Fruit fly (Drosophila melanogaster): ENCODE data around the gene CG3106.

Gene CG3106

DNA sequence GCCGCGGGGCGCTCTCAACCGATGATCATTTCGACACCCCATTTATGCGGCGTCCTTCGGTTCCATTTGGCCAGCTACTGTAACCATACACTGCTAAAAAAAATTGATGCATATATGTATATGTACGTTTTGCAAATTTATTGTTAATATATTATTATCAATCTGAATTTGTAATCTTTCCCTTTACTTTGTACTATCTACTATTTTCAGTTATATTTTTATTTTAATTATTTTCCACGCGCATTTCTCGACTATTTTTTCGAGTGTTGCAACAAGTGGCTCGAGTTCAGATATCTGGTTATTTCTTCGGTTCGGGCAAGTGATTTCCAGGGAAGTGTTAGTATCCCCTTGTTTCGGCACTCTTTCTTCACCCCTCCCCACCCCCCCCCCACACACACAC is 26.4 kb upstream of the CG3106 start:
- no peak for TF ChIP-seq CG1620 (GFP tag; optimal IDR thresholded peaks at IDR 0.05)
- TF ChIP-seq bab1 (GFP tag; optimal IDR thresholded peaks at IDR 0.05) = no peak
- TF ChIP-seq CG7045 (GFP tag; optimal IDR thresholded peaks at IDR 0.05) = no peak
- TF ChIP-seq cnc (optimal IDR thresholded peaks at IDR 0.05) = no peak
- TF ChIP-seq CG14711 (tag; optimal IDR thresholded peaks at IDR 0.05) = no peak
- TF ChIP-seq CG12768 (GFP tag; optimal IDR thresholded peaks at IDR 0.05) = no peak
- no peak for TF ChIP-seq toe (GFP tag; optimal IDR thresholded peaks at IDR 0.05)
- no peak for TF ChIP-seq cic (GFP tag; optimal IDR thresholded peaks at IDR 0.05)
- TF ChIP-seq CG5204 (GFP tag; optimal IDR thresholded peaks at IDR 0.05) = no peak
- TF ChIP-seq CG7101 (tag; optimal IDR thresholded peaks at IDR 0.05) = no peak
- no peak for TF ChIP-seq Clk (GFP tag; optimal IDR thresholded peaks at IDR 0.05)
- no peak for TF ChIP-seq kay (GFP tag; ENCODE audit: borderline replicate concordance)
- TF ChIP-seq Crg-1 (GFP tag; optimal IDR thresholded peaks at IDR 0.05) = no peak
- TF ChIP-seq CG11617 (GFP tag; optimal IDR thresholded peaks at IDR 0.05) = no peak

DNA sequence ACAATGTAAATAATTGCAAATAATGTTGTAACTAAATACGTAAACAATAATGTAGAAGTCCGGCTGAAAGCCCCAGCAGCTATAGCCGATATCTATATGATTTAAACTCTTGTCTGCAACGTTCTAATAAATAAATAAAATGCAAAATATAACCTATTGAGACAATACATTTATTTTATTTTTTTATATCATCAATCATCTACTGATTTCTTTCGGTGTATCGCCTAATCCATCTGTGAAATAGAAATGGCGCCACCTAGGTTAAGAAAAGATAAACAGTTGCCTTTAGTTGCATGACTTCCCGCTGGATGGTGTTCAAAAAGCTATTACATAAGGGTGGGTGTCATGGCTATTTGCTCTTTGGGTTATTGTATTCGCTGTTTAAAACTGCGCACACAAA is 24.9 kb upstream of the CG3106 start:
- peak; percentile 75 for TF ChIP-seq pad (GFP tag; optimal IDR thresholded peaks at IDR 0.05)
- peak; percentile 87 for TF ChIP-seq CG33017 (tag; optimal IDR thresholded peaks at IDR 0.05)
- peak; percentile 96 for TF ChIP-seq CG7101 (tag; optimal IDR thresholded peaks at IDR 0.05)
- peak; percentile 33 for TF ChIP-seq kay (GFP tag; ENCODE audit: borderline replicate concordance)
- TF ChIP-seq CG5204 (GFP tag; optimal IDR thresholded peaks at IDR 0.05) = peak; percentile 80
- TF ChIP-seq CG11617 (GFP tag; optimal IDR thresholded peaks at IDR 0.05) = peak; percentile 95
- TF ChIP-seq CG12768 (GFP tag; optimal IDR thresholded peaks at IDR 0.05) = peak; percentile 86
- peak; percentile 98 for TF ChIP-seq bab1 (GFP tag; optimal IDR thresholded peaks at IDR 0.05)
- TF ChIP-seq cic (GFP tag; optimal IDR thresholded peaks at IDR 0.05) = peak; percentile 40
- TF ChIP-seq cnc (optimal IDR thresholded peaks at IDR 0.05) = no peak
- peak; percentile 77 for TF ChIP-seq Crg-1 (GFP tag; optimal IDR thresholded peaks at IDR 0.05)
- peak; percentile 92 for TF ChIP-seq CG14711 (tag; optimal IDR thresholded peaks at IDR 0.05)
- peak; percentile 89 for TF ChIP-seq CG7045 (GFP tag; optimal IDR thresholded peaks at IDR 0.05)
- peak; percentile 84 for TF ChIP-seq tj (GFP tag; optimal IDR thresholded peaks at IDR 0.05)
- peak; percentile 63 for TF ChIP-seq Clk (GFP tag; optimal IDR thresholded peaks at IDR 0.05)
- TF ChIP-seq ovo (GFP tag; optimal IDR thresholded peaks at IDR 0.05) = peak; percentile 87
- peak; percentile 87 for TF ChIP-seq CG1620 (GFP tag; optimal IDR thresholded peaks at IDR 0.05)
- TF ChIP-seq Hr96 (GFP tag; optimal IDR thresholded peaks at IDR 0.05) = peak; percentile 89
- peak; percentile 68 for TF ChIP-seq toe (GFP tag; optimal IDR thresholded peaks at IDR 0.05)
- peak; percentile 81 for TF ChIP-seq Mnt (GFP tag; optimal IDR thresholded peaks at IDR 0.05)

DNA sequence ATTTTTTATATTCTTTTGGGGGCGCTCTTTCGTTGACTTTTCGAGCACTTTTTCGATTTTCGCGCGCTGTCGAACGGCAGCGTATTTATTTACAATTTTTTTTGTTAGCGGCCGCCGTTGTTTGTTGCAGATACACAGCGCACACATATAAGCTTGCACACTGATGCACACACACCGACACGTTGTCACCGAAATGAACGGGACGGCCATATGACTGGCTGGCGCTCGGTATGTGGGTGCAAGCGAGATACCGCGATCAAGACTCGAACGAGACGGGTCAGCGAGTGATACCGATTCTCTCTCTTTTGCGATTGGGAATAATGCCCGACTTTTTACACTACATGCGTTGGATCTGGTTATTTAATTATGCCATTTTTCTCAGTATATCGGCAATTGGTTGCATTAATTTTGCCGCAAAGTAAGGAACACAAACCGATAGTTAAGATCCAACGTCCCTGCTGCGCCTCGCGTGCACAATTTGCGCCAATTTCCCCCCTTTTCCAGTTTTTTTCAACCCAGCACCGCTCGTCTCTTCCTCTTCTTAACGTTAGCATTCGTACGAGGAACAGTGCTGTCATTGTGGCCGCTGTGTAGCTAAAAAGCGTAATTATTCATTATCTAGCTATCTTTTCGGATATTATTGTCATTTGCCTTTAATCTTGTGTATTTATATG is 24.0 kb upstream of the CG3106 start, which contains the start of gene nej:
Gene nej (minus strand): TSS at position 521 of the 674 bp plus-strand sequence.
- peak; percentile 87 for TF ChIP-seq Mnt (GFP tag; optimal IDR thresholded peaks at IDR 0.05)
- TF ChIP-seq CG7101 (tag; optimal IDR thresholded peaks at IDR 0.05) = no peak
- no peak for TF ChIP-seq bab1 (GFP tag; optimal IDR thresholded peaks at IDR 0.05)
- no peak for TF ChIP-seq cic (GFP tag; optimal IDR thresholded peaks at IDR 0.05)
- TF ChIP-seq tj (GFP tag; optimal IDR thresholded peaks at IDR 0.05) = no peak
- no peak for TF ChIP-seq CG11617 (GFP tag; optimal IDR thresholded peaks at IDR 0.05)
- TF ChIP-seq ovo (GFP tag; optimal IDR thresholded peaks at IDR 0.05) = peak; percentile 65
- TF ChIP-seq cnc (optimal IDR thresholded peaks at IDR 0.05) = no peak
- TF ChIP-seq Crg-1 (GFP tag; optimal IDR thresholded peaks at IDR 0.05) = no peak
- no peak for TF ChIP-seq kay (GFP tag; ENCODE audit: borderline replicate concordance)
- peak; percentile 28 for TF ChIP-seq Hr96 (GFP tag; optimal IDR thresholded peaks at IDR 0.05)
- TF ChIP-seq pad (GFP tag; optimal IDR thresholded peaks at IDR 0.05) = peak; percentile 90

DNA sequence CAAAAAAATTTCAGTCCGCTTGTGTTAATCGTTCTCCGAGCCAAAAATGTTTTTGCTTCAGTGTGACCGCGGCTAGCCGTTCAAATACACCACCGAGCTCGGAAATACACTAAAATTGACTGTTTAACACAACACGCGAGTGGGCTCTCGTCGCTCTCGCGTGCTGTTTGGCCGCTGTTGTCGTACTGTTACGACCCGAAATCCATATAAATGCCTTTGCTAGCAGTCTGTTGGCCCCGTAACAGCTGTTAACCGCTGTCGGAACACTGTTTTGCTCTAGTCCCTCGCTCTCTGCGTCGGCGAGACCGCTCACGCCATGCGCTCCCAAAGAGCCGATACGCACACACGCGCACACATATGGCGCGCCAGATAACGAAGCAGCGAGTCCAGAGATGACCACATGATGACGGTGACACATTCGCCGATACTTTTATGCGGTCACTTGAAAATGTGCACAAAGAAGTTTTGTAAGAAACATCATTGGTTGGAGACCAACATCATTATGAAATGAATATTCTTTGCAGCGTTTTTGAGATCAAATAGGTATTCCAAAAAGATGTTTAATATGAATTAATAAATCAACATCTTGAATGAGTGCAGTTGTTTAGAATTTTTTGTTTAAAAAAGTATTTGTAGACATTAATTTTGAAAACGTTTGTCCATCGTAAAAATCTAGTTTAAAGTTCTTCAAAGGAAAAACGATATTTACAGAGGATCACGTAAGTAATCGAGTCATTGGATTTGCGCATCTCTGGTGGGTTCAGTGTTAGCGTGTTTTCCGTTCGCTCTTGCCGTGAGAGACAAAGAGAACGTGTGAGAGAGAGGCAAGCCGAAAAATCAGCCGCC is 23.1 kb upstream of the CG3106 start:
- TF ChIP-seq CG14711 (tag; optimal IDR thresholded peaks at IDR 0.05) (peak; percentile 24), CG7101 (tag; optimal IDR thresholded peaks at IDR 0.05) (peak; percentile 71), Crg-1 (GFP tag; optimal IDR thresholded peaks at IDR 0.05) (peak; percentile 76), CG11617 (GFP tag; optimal IDR thresholded peaks at IDR 0.05) (peak; percentile 75), Clk (GFP tag; optimal IDR thresholded peaks at IDR 0.05) (peak; percentile 63), cic (GFP tag; optimal IDR thresholded peaks at IDR 0.05) (peak; percentile 8), CG5204 (GFP tag; optimal IDR thresholded peaks at IDR 0.05) (peak; percentile 70), CG1620 (GFP tag; optimal IDR thresholded peaks at IDR 0.05) (peak; percentile 83), toe (GFP tag; optimal IDR thresholded peaks at IDR 0.05) (peak; percentile 75), tj (GFP tag; optimal IDR thresholded peaks at IDR 0.05) (peak; percentile 42), Mnt (GFP tag; optimal IDR thresholded peaks at IDR 0.05) (peak; percentile 49), bab1 (GFP tag; optimal IDR thresholded peaks at IDR 0.05) (peak; percentile 56), kay (GFP tag; ENCODE audit: borderline replicate concordance) (no peak), ovo (GFP tag; optimal IDR thresholded peaks at IDR 0.05) (peak; percentile 78), Hr96 (GFP tag; optimal IDR thresholded peaks at IDR 0.05) (peak; percentile 88), CG7045 (GFP tag; optimal IDR thresholded peaks at IDR 0.05) (peak; percentile 16), pad (GFP tag; optimal IDR thresholded peaks at IDR 0.05) (peak; percentile 48), CG33017 (tag; optimal IDR thresholded peaks at IDR 0.05) (peak; percentile 30), cnc (optimal IDR thresholded peaks at IDR 0.05) (no peak), CG12768 (GFP tag; optimal IDR thresholded peaks at IDR 0.05) (peak; percentile 35)

All from whole organism, adult.